Worm (Caenorhabditis elegans): ENCODE measurements around the gene pei-2.
A peak's percentile ranks its signal among the peaks of the same experiment; 100 is the strongest.

The pei-2 gene

ce11 chrV:979698-980097, 43.6 kb downstream of the pei-2 start (continued):
- peak; percentile 4 for TF ChIP-seq nhr-21 (tag; optimal IDR thresholded peaks at IDR 0.05)
- TF ChIP-seq crh-2 (tag; optimal IDR thresholded peaks at IDR 0.05) = peak; percentile 54
- no peak for TF ChIP-seq ztf-11 (tag; optimal IDR thresholded peaks at IDR 0.05)
- peak in 1 of 2 experiments; percentile 69 for TF ChIP-seq lsy-2 (tag; optimal IDR thresholded peaks at IDR 0.05)

ce11 chrV:978617-979016, 44.6 kb downstream of the pei-2 start:
- TF ChIP-seq nhr-6 (tag; optimal IDR thresholded peaks at IDR 0.05) = no peak
- no peak for TF ChIP-seq nhr-10 (tag; optimal IDR thresholded peaks at IDR 0.05)
- TF ChIP-seq ztf-1 (GFP tag; conservative IDR thresholded peaks at IDR 0.05) = no peak
- TF ChIP-seq sem-4 (tag; optimal IDR thresholded peaks at IDR 0.05) = no peak
- TF ChIP-seq zag-1 (tag; optimal IDR thresholded peaks at IDR 0.05) = no peak
- no peak for TF ChIP-seq unc-39 (tag; optimal IDR thresholded peaks at IDR 0.05)
- no peak for TF ChIP-seq sma-9 (GFP tag; optimal IDR thresholded peaks at IDR 0.05)
- TF ChIP-seq sma-9 (tag; optimal IDR thresholded peaks at IDR 0.05) = no peak
- TF ChIP-seq unc-55 (GFP tag; optimal IDR thresholded peaks at IDR 0.05) = no peak
- TF ChIP-seq R02D3.7 (tag; optimal IDR thresholded peaks at IDR 0.05) = no peak
- no peak for TF ChIP-seq elt-3 (tag; optimal IDR thresholded peaks at IDR 0.05)
- no peak for TF ChIP-seq nhr-21 (tag; optimal IDR thresholded peaks at IDR 0.05)
- no peak for TF ChIP-seq nhr-25 (tag; optimal IDR thresholded peaks at IDR 0.05)
- no peak for TF ChIP-seq nhr-23 (tag; optimal IDR thresholded peaks at IDR 0.05)
- no peak for TF ChIP-seq ZK546.5 (tag; optimal IDR thresholded peaks at IDR 0.05)
- no peak for TF ChIP-seq F13H6.1 (tag; optimal IDR thresholded peaks at IDR 0.05)

DNA sequence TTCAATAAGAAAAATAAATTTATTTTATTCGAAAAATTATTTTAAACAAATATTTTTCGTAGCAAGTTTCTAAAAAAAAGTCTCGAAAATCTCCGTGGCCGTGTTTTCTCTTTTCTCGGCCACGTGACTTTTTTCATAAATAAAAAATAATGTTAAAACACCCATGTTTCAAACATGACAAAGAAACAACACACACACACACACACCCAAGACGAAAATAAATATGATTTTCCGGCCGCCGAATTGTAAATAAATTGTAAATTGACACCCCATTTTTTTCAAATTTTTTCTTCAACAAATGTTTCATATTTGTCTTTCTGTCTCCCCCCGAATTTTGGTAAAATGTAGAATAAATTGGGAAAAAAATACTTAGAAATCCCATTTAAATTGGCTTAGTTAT, 45.4 kb downstream of the pei-2 start:
- TF ChIP-seq fos-1 (tag; optimal IDR thresholded peaks at IDR 0.05) = no peak
- no peak for TF ChIP-seq nhr-23 (tag; optimal IDR thresholded peaks at IDR 0.05)
- no peak for TF ChIP-seq C34F6.9 (tag; optimal IDR thresholded peaks at IDR 0.05)
- TF ChIP-seq ama-1 (optimal IDR thresholded peaks at IDR 0.05) = no peak
- TF ChIP-seq nhr-77 (tag; optimal IDR thresholded peaks at IDR 0.05) = no peak
- no peak for TF ChIP-seq zag-1 (tag; optimal IDR thresholded peaks at IDR 0.05)
- TF ChIP-seq mab-5 (tag; optimal IDR thresholded peaks at IDR 0.05) = no peak
- TF ChIP-seq skn-1 (tag; optimal IDR thresholded peaks at IDR 0.05) = no peak
- no peak for TF ChIP-seq unc-62 (GFP tag; optimal IDR thresholded peaks at IDR 0.05)
- no peak for TF ChIP-seq aly-2 (tag; optimal IDR thresholded peaks at IDR 0.05)
- no peak for TF ChIP-seq ztf-1 (GFP tag; conservative IDR thresholded peaks at IDR 0.05)
- no peak for TF ChIP-seq nhr-12 (tag; optimal IDR thresholded peaks at IDR 0.05)
- no peak for TF ChIP-seq unc-39 (tag; optimal IDR thresholded peaks at IDR 0.05)
- TF ChIP-seq nhr-10 (tag; optimal IDR thresholded peaks at IDR 0.05) = no peak
- no peak for TF ChIP-seq nhr-6 (tag; optimal IDR thresholded peaks at IDR 0.05)
- no peak for TF ChIP-seq nhr-21 (tag; optimal IDR thresholded peaks at IDR 0.05)

- no peak for TF ChIP-seq nhr-23 (tag; optimal IDR thresholded peaks at IDR 0.05)
- TF ChIP-seq elt-3 (tag; optimal IDR thresholded peaks at IDR 0.05) = no peak
- no peak for TF ChIP-seq nhr-21 (tag; optimal IDR thresholded peaks at IDR 0.05)
- no peak for TF ChIP-seq crh-2 (tag; optimal IDR thresholded peaks at IDR 0.05)
- TF ChIP-seq zag-1 (tag; optimal IDR thresholded peaks at IDR 0.05) = no peak
- TF ChIP-seq fos-1 (tag; optimal IDR thresholded peaks at IDR 0.05) = peak; percentile 74
- TF ChIP-seq ztf-11 (tag; optimal IDR thresholded peaks at IDR 0.05) = no peak
These were observed 46.7 kb downstream of the pei-2 start for ce11 chrV:976498-977063.

DNA sequence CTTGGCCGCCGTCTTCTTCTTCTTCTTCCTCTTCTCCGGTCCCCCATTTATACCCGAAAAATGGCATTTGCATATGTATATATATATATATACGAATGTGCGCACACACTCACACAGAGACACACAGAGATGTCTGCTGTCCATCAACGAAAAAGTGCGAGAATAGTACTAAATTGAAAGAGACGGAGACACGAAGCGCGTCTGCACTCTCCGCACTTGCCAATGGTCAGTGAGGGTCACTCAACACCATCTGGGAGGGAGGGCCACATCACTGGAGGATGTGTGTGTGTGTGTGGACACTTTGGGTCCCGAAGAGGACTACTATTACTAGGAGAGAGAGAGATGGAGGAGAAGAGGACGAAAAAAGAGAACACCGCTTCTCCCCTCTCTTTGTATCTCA, 48.1 kb downstream of the pei-2 start:
- peak; percentile 48 for TF ChIP-seq nhr-129 (tag; optimal IDR thresholded peaks at IDR 0.05)
- TF ChIP-seq crh-2 (tag; optimal IDR thresholded peaks at IDR 0.05) = peak; percentile 40
- TF ChIP-seq nhr-6 (tag; optimal IDR thresholded peaks at IDR 0.05) = peak; percentile 21
- no peak for TF ChIP-seq lin-11 (tag; optimal IDR thresholded peaks at IDR 0.05)
- TF ChIP-seq lin-13 (GFP tag; optimal IDR thresholded peaks at IDR 0.05) = peak; percentile 39
- TF ChIP-seq unc-55 (GFP tag; optimal IDR thresholded peaks at IDR 0.05) = peak; percentile 66
- peak; percentile 11 to 64 for TF ChIP-seq lsy-2 (tag; optimal IDR thresholded peaks at IDR 0.05)
- peak; percentile 60 for TF ChIP-seq sma-9 (GFP tag; optimal IDR thresholded peaks at IDR 0.05)
- no peak for TF ChIP-seq sma-9 (tag; optimal IDR thresholded peaks at IDR 0.05)
- TF ChIP-seq mab-5 (tag; optimal IDR thresholded peaks at IDR 0.05) = peak; percentile 51
- peak; percentile 98 for TF ChIP-seq F13H6.1 (tag; optimal IDR thresholded peaks at IDR 0.05)
- TF ChIP-seq sem-4 (tag; optimal IDR thresholded peaks at IDR 0.05) = peak; percentile 40
- peak; percentile 58 for TF ChIP-seq fos-1 (tag; optimal IDR thresholded peaks at IDR 0.05)
- TF ChIP-seq ztf-11 (tag; optimal IDR thresholded peaks at IDR 0.05) = no peak
- peak; percentile 44 for TF ChIP-seq zag-1 (tag; optimal IDR thresholded peaks at IDR 0.05)
- no peak for TF ChIP-seq R02D3.7 (tag; optimal IDR thresholded peaks at IDR 0.05)
- TF ChIP-seq egl-27 (tag; optimal IDR thresholded peaks at IDR 0.05) = peak; percentile 71
- peak; percentile 46 for TF ChIP-seq nhr-25 (tag; optimal IDR thresholded peaks at IDR 0.05)
- no peak for TF ChIP-seq nhr-23 (tag; optimal IDR thresholded peaks at IDR 0.05)
- no peak for TF ChIP-seq elt-1 (tag; optimal IDR thresholded peaks at IDR 0.05)
- peak; percentile 75 for TF ChIP-seq C34F6.9 (tag; optimal IDR thresholded peaks at IDR 0.05)

Measured in whole organism, L2 larva.